Worm (Caenorhabditis elegans) whole organism, mixed stage, embryonic: ENCODE measurements around the gene srz-11.

Experiments
- elt-1 ChIP-seq: sonication (generic microtip); optimal IDR thresholded peaks from 2 replicates; lab custom pipeline; 2017; ENCODE audit warnings: missing genetic modification characterization, mild to moderate bottlenecking, missing compliant biosample characterization, antibody characterized with exemption, moderate library complexity, borderline replicate concordance; ENCODE audit not compliant: insufficient read depth
- elt-3 ChIP-seq: fragments of 150-350 bp; optimal IDR thresholded peaks from 2 replicates; lab custom pipeline; 2014; ENCODE audit warnings: missing biosample characterization, missing genetic modification characterization
- lin-13 ChIP-seq: fragments of 150-350 bp; optimal IDR thresholded peaks from 2 replicates; lab custom pipeline; 2014; ENCODE audit warnings: missing biosample characterization, missing genetic modification characterization
- lsy-2 ChIP-seq: fragments of 150-350 bp; optimal IDR thresholded peaks from 2 replicates; lab custom pipeline; 2014; ENCODE audit warnings: missing biosample characterization, missing genetic modification characterization
- mep-1 ChIP-seq: fragments of 150-350 bp; optimal IDR thresholded peaks from 2 replicates; lab custom pipeline; 2017; ENCODE audit warnings: missing biosample characterization, missing genetic modification reagents, missing genetic modification characterization, inconsistent platforms
- mls-2 ChIP-seq: sonication (generic microtip); optimal IDR thresholded peaks from 2 replicates; lab custom pipeline; 2016; ENCODE audit warnings: mild to moderate bottlenecking, missing genetic modification characterization, moderate library complexity, missing compliant biosample characterization
- nhr-76 ChIP-seq: sonication (generic microtip); optimal IDR thresholded peaks from 2 replicates; lab custom pipeline; 2017; ENCODE audit warnings: missing biosample characterization, missing genetic modification characterization
- pha-4 ChIP-seq: fragments of 150-350 bp; optimal IDR thresholded peaks from 2 replicates; lab custom pipeline; 2018; ENCODE audit warnings: missing biosample characterization, missing genetic modification reagents, missing genetic modification characterization
- snpc-4 ChIP-seq: fragments of 150-350 bp; optimal IDR thresholded peaks from 2 replicates; lab custom pipeline; 2014; ENCODE audit warnings: missing biosample characterization, missing genetic modification characterization
- unc-39 ChIP-seq: fragments of 150-350 bp; optimal IDR thresholded peaks from 2 replicates; lab custom pipeline; 2014; ENCODE audit warnings: missing biosample characterization, missing genetic modification characterization
- unc-62 ChIP-seq: fragments of 150-350 bp; optimal IDR thresholded peaks from 2 replicates; lab custom pipeline; 2014; ENCODE audit warnings: missing biosample characterization, missing genetic modification reagents, missing genetic modification characterization
- ztf-11 ChIP-seq: fragments of 150-350 bp; optimal IDR thresholded peaks from 2 replicates; lab custom pipeline; 2014; ENCODE audit warnings: missing biosample characterization, missing genetic modification characterization

ce11 chrV:15127955-15128354 lies 34.9 kb upstream of the srz-11 start, which contains the start of gene srr-7:
- TF ChIP-seq lsy-2 (tag; lab: Kevin White, UChicago), result no peak
- TF ChIP-seq pha-4 (tag; lab: Kevin White, UChicago), result no peak
- TF ChIP-seq elt-3 (tag; lab: Kevin White, UChicago), result no peak
- no peak for TF ChIP-seq ztf-11 (tag; lab: Kevin White, UChicago)
- no peak for TF ChIP-seq unc-62 (GFP tag; lab: Kevin White, UChicago)
- TF ChIP-seq nhr-76 (tag; lab: Kevin White, UChicago), result no peak
- no peak for TF ChIP-seq mep-1 (tag; lab: Kevin White, UChicago)
- no peak for TF ChIP-seq mls-2 (tag; lab: Kevin White, UChicago)
- TF ChIP-seq elt-1 (tag; lab: Kevin White, UChicago), result no peak
- TF ChIP-seq unc-39 (tag; lab: Kevin White, UChicago), result no peak
- TF ChIP-seq snpc-4, result no peak
- TF ChIP-seq lin-13, result no peak
